Fruit fly (Drosophila melanogaster): ENCODE measurements around the gene mtgo.

DNA sequence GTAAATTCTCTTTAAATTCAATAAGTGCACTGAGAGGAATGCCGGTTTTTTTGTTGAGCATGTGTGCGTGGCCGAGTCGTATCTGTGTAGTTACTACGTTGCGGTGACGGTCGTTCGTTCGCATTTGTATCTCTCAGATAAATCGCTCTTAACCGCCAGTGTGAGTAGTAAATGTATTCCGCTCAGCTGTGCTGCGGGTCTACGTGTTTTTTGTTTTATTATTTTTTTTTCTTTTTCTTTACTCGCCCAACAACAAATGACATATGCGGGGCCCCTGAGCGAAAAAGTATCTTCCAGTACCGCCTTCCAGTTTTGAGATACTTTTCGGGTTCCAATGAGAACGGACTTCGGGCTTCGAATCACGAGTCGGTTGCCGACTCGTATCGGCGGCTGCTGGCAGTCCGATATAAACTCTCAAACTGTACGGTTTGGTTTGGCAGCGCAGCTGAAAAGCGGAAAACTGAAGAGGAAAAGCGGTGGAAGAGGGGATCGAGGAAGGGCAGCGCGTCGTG lies 56.8 kb downstream of the mtgo start:
- TF ChIP-seq insv (optimal IDR thresholded peaks at IDR 0.05) (no peak), ttk (optimal IDR thresholded peaks at IDR 0.05) (no peak), Sin3A (optimal IDR thresholded peaks at IDR 0.05) (no peak), psq (optimal IDR thresholded peaks at IDR 0.05) (no peak)
